Fruit fly (Drosophila melanogaster): ENCODE data around the gene ttk.

Gene ttk

DNA sequence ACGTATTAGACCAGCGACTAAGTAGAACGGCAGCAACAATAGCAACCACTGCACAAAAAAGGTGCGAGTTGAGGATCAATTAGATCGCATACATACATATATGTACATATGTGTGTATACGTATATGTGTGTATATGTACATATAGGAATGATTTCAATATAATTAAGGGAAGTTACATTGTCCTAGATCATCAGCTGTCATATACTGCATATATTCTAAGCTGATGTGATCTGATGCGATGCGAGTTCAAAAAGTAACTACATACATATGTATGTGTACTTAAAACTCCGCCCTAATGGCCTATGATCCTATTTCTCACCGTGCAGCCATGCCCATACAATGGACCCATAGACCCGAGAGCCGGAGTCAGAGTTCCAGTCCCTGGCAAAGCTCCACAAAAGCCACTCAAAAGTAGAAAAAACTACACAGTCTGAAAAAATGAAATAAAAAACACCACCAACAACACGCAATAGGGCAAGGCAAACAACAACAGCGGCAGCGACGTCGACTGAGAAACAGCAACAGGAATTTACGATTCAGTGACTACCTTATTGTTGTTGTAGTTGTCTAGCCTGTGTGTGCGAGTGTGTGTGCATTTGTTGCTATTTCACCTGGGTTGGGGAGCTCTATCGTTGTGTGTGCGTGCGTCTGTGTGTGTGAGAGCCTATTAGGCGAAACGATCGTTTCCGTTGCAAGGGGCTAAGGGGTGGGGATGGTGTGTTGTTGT, 9.7 kb downstream of the ttk start (continued):
- TF ChIP-seq run (tag; optimal IDR thresholded peaks at IDR 0.05), result no peak
- TF ChIP-seq CG14710 (tag; optimal IDR thresholded peaks at IDR 0.05), result peak; percentile 31
- TF ChIP-seq Mes4 (GFP tag; optimal IDR thresholded peaks at IDR 0.05), result no peak
- no peak for TF ChIP-seq cas (GFP tag; IDR thresholded peaks at IDR 0.05)
- no peak for TF ChIP-seq hth (optimal IDR thresholded peaks at IDR 0.05)
- no peak for TF ChIP-seq bigmax (GFP tag; optimal IDR thresholded peaks at IDR 0.05)
- TF ChIP-seq CG13894 (tag; optimal IDR thresholded peaks at IDR 0.05), result no peak
- TF ChIP-seq CG15269 (tag; optimal IDR thresholded peaks at IDR 0.05), result no peak
- TF ChIP-seq CG1024 (GFP tag; IDR thresholded peaks at IDR 0.05), result no peak
- TF ChIP-seq CG2199 (GFP tag; IDR thresholded peaks at IDR 0.05), result no peak; the same call in 2 of the 3 replicates
- no peak for TF ChIP-seq CG17385 (GFP tag; optimal IDR thresholded peaks at IDR 0.05)
- no peak for TF ChIP-seq CG30431 (GFP tag; optimal IDR thresholded peaks at IDR 0.05)
- TF ChIP-seq CkIIα-i1 (GFP tag; IDR thresholded peaks at IDR 0.05), result no peak
- no peak for TF ChIP-seq CG6791 (GFP tag; IDR thresholded peaks at IDR 0.05; ENCODE audit: partially characterized antibody)
- TF ChIP-seq CG3838 (GFP tag; optimal IDR thresholded peaks at IDR 0.05), result no peak
- TF ChIP-seq chif (GFP tag; optimal IDR thresholded peaks at IDR 0.05), result peak in 1 of 2 experiments; percentile 13
- no peak for TF ChIP-seq CG10462 (GFP tag; optimal IDR thresholded peaks at IDR 0.05)
- no peak for TF ChIP-seq CG8290 (GFP tag; optimal IDR thresholded peaks at IDR 0.05)
- no peak for TF ChIP-seq CG8290 (tag; optimal IDR thresholded peaks at IDR 0.05)
- TF ChIP-seq Kr (GFP tag; optimal IDR thresholded peaks at IDR 0.05), result no peak
- TF ChIP-seq CG17186 (GFP tag; optimal IDR thresholded peaks at IDR 0.05), result no peak
- no peak for TF ChIP-seq CG2129 (GFP tag; IDR thresholded peaks at IDR 0.05; ENCODE audit: partially characterized antibody)
- no peak for TF ChIP-seq CG16815 (GFP tag; optimal IDR thresholded peaks at IDR 0.05)
- no peak for TF ChIP-seq insv (GFP tag; optimal IDR thresholded peaks at IDR 0.05)
- TF ChIP-seq CG7372 (GFP tag; IDR thresholded peaks at IDR 0.05), result no peak
- peak; percentile 27 to 59 for TF ChIP-seq bsh (GFP tag; optimal IDR thresholded peaks at IDR 0.05)
- no peak for TF ChIP-seq CG15601 (tag; optimal IDR thresholded peaks at IDR 0.05)
- TF ChIP-seq dysf (GFP tag; IDR thresholded peaks at IDR 0.05), result peak; percentile 58; the same call in 2 of the 3 replicates
- TF ChIP-seq twi (tag; optimal IDR thresholded peaks at IDR 0.05), result no peak
- no peak for TF ChIP-seq slp2 (GFP tag; optimal IDR thresholded peaks at IDR 0.05)
- no peak for TF ChIP-seq Abd-B (GFP tag; optimal IDR thresholded peaks at IDR 0.05)
- no peak for TF ChIP-seq CG17328 (GFP tag; IDR thresholded peaks at IDR 0.05)
- TF ChIP-seq CG7963 (GFP tag; IDR thresholded peaks at IDR 0.05; ENCODE audit: partially characterized antibody), result no peak
- peak; percentile 26 for TF ChIP-seq Ssrp (tag; optimal IDR thresholded peaks at IDR 0.05)
- TF ChIP-seq nau (GFP tag; optimal IDR thresholded peaks at IDR 0.05), result peak; percentile 22
- TF ChIP-seq Lpt (GFP tag; optimal IDR thresholded peaks at IDR 0.05), result no peak
- no peak for TF ChIP-seq CG17912 (GFP tag; optimal IDR thresholded peaks at IDR 0.05)
- TF ChIP-seq gcm (GFP tag; optimal IDR thresholded peaks at IDR 0.05), result no peak
- TF ChIP-seq CG11504 (tag; optimal IDR thresholded peaks at IDR 0.05), result peak; percentile 54
- TF ChIP-seq NK7.1 (GFP tag; optimal IDR thresholded peaks at IDR 0.05), result no peak
- TF ChIP-seq CG4820 (GFP tag; optimal IDR thresholded peaks at IDR 0.05), result peak; percentile 15
- no peak for TF ChIP-seq B-H2 (GFP tag; optimal IDR thresholded peaks at IDR 0.05)
- TF ChIP-seq ftz-f1 (GFP tag; optimal IDR thresholded peaks at IDR 0.05), result no peak
- no peak for TF ChIP-seq sr (GFP tag; IDR thresholded peaks at IDR 0.05)
- 0 out of 2 replicates have a peak, but pooled peaks have one; percentile 38 for TF ChIP-seq Bgb (GFP tag; IDR thresholded peaks at IDR 0.05; ENCODE audit: partially characterized antibody)
- no peak for TF ChIP-seq Bdp1 (GFP tag; optimal IDR thresholded peaks at IDR 0.05)
- no peak for TF ChIP-seq CG6254 (GFP tag; optimal IDR thresholded peaks at IDR 0.05)
- no peak for TF ChIP-seq pita (GFP tag; optimal IDR thresholded peaks at IDR 0.05)
- no peak for TF ChIP-seq aop (GFP tag; IDR thresholded peaks at IDR 0.05)
- no peak for TF ChIP-seq CG34376 (GFP tag; optimal IDR thresholded peaks at IDR 0.05)

Measured in whole organism, embryonic.